Fruit fly (Drosophila melanogaster) whole organism, embryonic: ENCODE measurements around the gene Scox.

Experiments used
- ATbp ChIP-seq: fragments of 200-800 bp; sonication (Bioruptor generic); optimal IDR thresholded peaks from 2 replicates; lab custom pipeline; 2017; ENCODE audit warnings: missing biosample characterization, mild to moderate bottlenecking, missing genetic modification characterization, missing genetic modification reagents
- Abd-B ChIP-seq: fragments of 200-800 bp; sonication (Bioruptor generic); optimal IDR thresholded peaks from 2 replicates; lab custom pipeline; 2018; ENCODE audit warnings: missing biosample characterization, mild to moderate bottlenecking, missing genetic modification characterization, moderate library complexity
- CG10147 ChIP-seq: fragments of 200-800 bp; sonication (Bioruptor generic); optimal IDR thresholded peaks from 2 replicates; lab custom pipeline; 2019; ENCODE audit warnings: missing biosample characterization, mild to moderate bottlenecking, missing genetic modification characterization, moderate library complexity
- CG10959 ChIP-seq: fragments of 200-800 bp; sonication (Bioruptor generic); IDR thresholded peaks from 2 replicates; pipeline ENCODE4 v1.3.6; 2022; ENCODE audit warnings: missing biosample characterization, missing genetic modification characterization
- CG11560 ChIP-seq: fragments of 200-800 bp; sonication (Bioruptor generic); IDR thresholded peaks from 3 replicates; pipeline ENCODE4 v1.3.6; 2022; ENCODE audit warnings: missing biosample characterization, missing genetic modification characterization
- CG11695 ChIP-seq: fragments of 200-800 bp; sonication (Bioruptor generic); IDR thresholded peaks from 3 replicates; pipeline ENCODE4 v1.3.6; 2022; ENCODE audit warnings: missing biosample characterization, missing genetic modification characterization
- CG12219 ChIP-seq: fragments of 200-800 bp; sonication (Bioruptor generic); optimal IDR thresholded peaks from 3 replicates; lab custom pipeline; 2018; ENCODE audit warnings: missing biosample characterization, mild to moderate bottlenecking, missing genetic modification characterization
- CG12236 ChIP-seq: fragments of 200-800 bp; sonication (Bioruptor generic); optimal IDR thresholded peaks from 2 replicates; lab custom pipeline; 2016; ENCODE audit warnings: missing biosample characterization, missing genetic modification characterization
- CG14050 ChIP-seq: fragments of 200-800 bp; sonication (Bioruptor generic); IDR thresholded peaks from 3 replicates; pipeline ENCODE4 v1.3.6; 2022; ENCODE audit warnings: missing biosample characterization, missing genetic modification characterization
- CG15269 ChIP-seq: fragments of 200-800 bp; sonication (Bioruptor generic); optimal IDR thresholded peaks from 2 replicates; lab custom pipeline; 2018; ENCODE audit warnings: missing biosample characterization, mild to moderate bottlenecking, missing genetic modification characterization, moderate library complexity
- CG18262 ChIP-seq: fragments of 200-800 bp; optimal IDR thresholded peaks from 3 replicates; lab custom pipeline; 2019; ENCODE audit warnings: missing biosample characterization, mild to moderate bottlenecking, missing genetic modification characterization, moderate library complexity
- CG30020 ChIP-seq: fragments of 200-800 bp; optimal IDR thresholded peaks from 2 replicates; lab custom pipeline; 2019; ENCODE audit warnings: missing biosample characterization, mild to moderate bottlenecking, missing genetic modification characterization, moderate library complexity
- CG31224 ChIP-seq: fragments of 200-800 bp; sonication (Bioruptor generic); IDR thresholded peaks from 2 replicates; pipeline ENCODE4 v1.3.6; 2022; ENCODE audit warnings: missing biosample characterization, missing genetic modification characterization
- CG3995 ChIP-seq: fragments of 200-800 bp; sonication (Bioruptor generic); optimal IDR thresholded peaks from 3 replicates; lab custom pipeline; 2016; ENCODE audit warnings: missing biosample characterization, missing genetic modification characterization
- CG7963 ChIP-seq: fragments of 200-800 bp; sonication (Bioruptor generic); IDR thresholded peaks from 3 replicates; pipeline ENCODE4 v1.3.6; 2022; ENCODE audit warnings: missing biosample characterization, missing genetic modification characterization; ENCODE audit not compliant: partially characterized antibody
- CG7987 ChIP-seq: fragments of 200-800 bp; sonication (Bioruptor generic); optimal IDR thresholded peaks from 2 replicates; lab custom pipeline; 2018; ENCODE audit warnings: missing biosample characterization, mild to moderate bottlenecking, missing genetic modification characterization, moderate library complexity
- CG9797 ChIP-seq: fragments of 200-800 bp; sonication (Bioruptor generic); optimal IDR thresholded peaks from 3 replicates; lab custom pipeline; 2018; ENCODE audit warnings: missing biosample characterization, mild to moderate bottlenecking, missing genetic modification characterization
- Ets97D ChIP-seq: fragments of 200-800 bp; sonication (Bioruptor generic); optimal IDR thresholded peaks from 3 replicates; lab custom pipeline; 2016; ENCODE audit warnings: missing biosample characterization, missing genetic modification characterization
- Gsc ChIP-seq: fragments of 200-800 bp; sonication (Bioruptor generic); IDR thresholded peaks from 2 replicates; pipeline ENCODE4 v1.3.6; 2022; ENCODE audit warnings: missing biosample characterization, missing genetic modification characterization
- NfI ChIP-seq: fragments of 200-800 bp; sonication (Bioruptor generic); optimal IDR thresholded peaks from 3 replicates; lab custom pipeline; 2018; ENCODE audit warnings: missing biosample characterization, mild to moderate bottlenecking, missing genetic modification characterization, moderate library complexity
- Six4 ChIP-seq: fragments of 200-800 bp; sonication (Bioruptor generic); optimal IDR thresholded peaks from 2 replicates; lab custom pipeline; 2016; ENCODE audit warnings: missing biosample characterization, missing genetic modification characterization
- Sry-β ChIP-seq: fragments of 200-800 bp; sonication (Bioruptor generic); optimal IDR thresholded peaks from 2 replicates; lab custom pipeline; 2018; ENCODE audit warnings: missing biosample characterization, mild to moderate bottlenecking, missing genetic modification characterization, moderate library complexity
- ato ChIP-seq: fragments of 200-800 bp; sonication (Bioruptor generic); IDR thresholded peaks from 2 replicates; pipeline ENCODE4 v1.3.6; 2022; ENCODE audit warnings: missing biosample characterization, missing genetic modification characterization; ENCODE audit not compliant: partially characterized antibody
- caup ChIP-seq: fragments of 200-800 bp; sonication (Bioruptor generic); optimal IDR thresholded peaks from 3 replicates; lab custom pipeline; 2017; ENCODE audit warnings: missing biosample characterization, mild to moderate bottlenecking, missing genetic modification characterization, moderate library complexity; ENCODE audit not compliant: severe bottlenecking
- dpn ChIP-seq, 2 experiments: fragments of 200-800 bp; sonication (Bioruptor generic); optimal IDR thresholded peaks; 3 replicates each; lab custom pipeline; 2016; ENCODE audit warnings: missing biosample characterization in 2 of 2, missing genetic modification characterization in 2 of 2
- fd64A ChIP-seq: fragments of 200-800 bp; sonication (Bioruptor generic); optimal IDR thresholded peaks from 3 replicates; lab custom pipeline; 2018; ENCODE audit warnings: missing biosample characterization, mild to moderate bottlenecking, missing genetic modification characterization
- ftz-f1 ChIP-seq: fragments of 200-800 bp; sonication (Bioruptor generic); optimal IDR thresholded peaks from 2 replicates; lab custom pipeline; 2016; ENCODE audit warnings: missing biosample characterization, missing genetic modification characterization
- gsb ChIP-seq: fragments of 200-800 bp; sonication (Bioruptor generic); IDR thresholded peaks from 2 replicates; pipeline ENCODE4 v1.3.6; 2022; ENCODE audit warnings: missing biosample characterization, missing genetic modification characterization
- jing ChIP-seq: fragments of 200-800 bp; sonication (Bioruptor generic); optimal IDR thresholded peaks from 2 replicates; lab custom pipeline; 2018; ENCODE audit warnings: missing biosample characterization, mild to moderate bottlenecking, missing genetic modification characterization
- kni ChIP-seq: fragments of 200-800 bp; sonication (Bioruptor generic); optimal IDR thresholded peaks from 3 replicates; lab custom pipeline; 2017; ENCODE audit warnings: mild to moderate bottlenecking, missing biosample characterization, missing genetic modification reagents, missing genetic modification characterization
- lab ChIP-seq: fragments of 200-800 bp; sonication (Bioruptor generic); optimal IDR thresholded peaks from 3 replicates; lab custom pipeline; 2017; ENCODE audit warnings: missing biosample characterization, missing genetic modification characterization, mild to moderate bottlenecking, moderate library complexity, missing genetic modification reagents
- lmd ChIP-seq: fragments of 200-800 bp; sonication (Bioruptor generic); IDR thresholded peaks from 2 replicates; pipeline ENCODE4 v1.3.6; 2022; ENCODE audit warnings: missing biosample characterization, missing genetic modification characterization
- mirr ChIP-seq: fragments of 200-800 bp; sonication (Bioruptor generic); optimal IDR thresholded peaks from 3 replicates; lab custom pipeline; 2018; ENCODE audit warnings: missing biosample characterization, mild to moderate bottlenecking, missing genetic modification characterization
- peb ChIP-seq: fragments of 200-800 bp; sonication (Bioruptor generic); IDR thresholded peaks from 2 replicates; pipeline ENCODE4 v1.3.6; 2022; ENCODE audit warnings: missing biosample characterization, missing genetic modification characterization
- pfk ChIP-seq: fragments of 200-800 bp; sonication (Bioruptor generic); optimal IDR thresholded peaks from 2 replicates; lab custom pipeline; 2018; ENCODE audit warnings: missing biosample characterization, mild to moderate bottlenecking, missing genetic modification characterization, moderate library complexity
- pum ChIP-seq: fragments of 200-800 bp; sonication (Bioruptor generic); optimal IDR thresholded peaks from 2 replicates; lab custom pipeline; 2016; ENCODE audit warnings: missing biosample characterization, missing genetic modification characterization
- slp2 ChIP-seq: fragments of 200-800 bp; sonication (Bioruptor generic); optimal IDR thresholded peaks from 2 replicates; lab custom pipeline; 2016; ENCODE audit warnings: missing biosample characterization, missing genetic modification characterization
- unpg ChIP-seq: fragments of 200-800 bp; sonication (Bioruptor generic); optimal IDR thresholded peaks from 3 replicates; lab custom pipeline; 2018; ENCODE audit warnings: missing biosample characterization, mild to moderate bottlenecking, missing genetic modification characterization, moderate library complexity

Gene Scox

DNA sequence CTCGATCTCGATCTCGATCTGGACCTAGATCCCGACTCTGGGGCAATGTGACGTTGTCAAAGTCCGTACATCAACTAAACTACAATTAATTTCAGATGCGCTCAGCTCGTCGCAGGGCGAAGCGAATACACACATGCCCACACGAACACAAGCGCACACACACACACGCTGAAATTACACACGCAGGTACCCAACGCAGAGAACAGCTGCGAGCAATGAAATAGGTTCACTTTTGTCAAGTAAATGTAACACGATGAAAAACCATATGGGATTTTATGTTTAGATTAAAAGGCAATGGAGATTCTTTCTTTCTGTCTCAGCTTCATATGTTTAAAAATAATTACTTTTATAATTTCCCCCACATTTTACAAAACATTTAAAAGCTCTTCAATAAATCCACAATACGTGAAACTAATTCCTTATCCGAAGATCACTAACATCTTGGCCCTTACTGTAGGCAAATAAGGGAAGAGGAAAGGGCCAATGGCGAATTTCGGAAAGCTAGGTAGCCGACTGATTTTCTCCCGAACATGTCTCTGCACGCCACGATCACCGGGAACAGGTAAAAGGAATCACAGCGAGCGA is 31.6 kb upstream of the Scox start (continued):
- peak; percentile 84 for TF ChIP-seq CG15269 (tag; lab: Kevin White, UChicago)
- peak; percentile 58 to 64 for TF ChIP-seq dpn (GFP tag; optimal IDR thresholded peaks at IDR 0.05; lab: Kevin White, UChicago)
- TF ChIP-seq Ets97D (GFP tag; lab: Kevin White, UChicago): peak; percentile 16
- peak; percentile 24 for TF ChIP-seq CG7987 (GFP tag; lab: Kevin White, UChicago)
- peak; percentile 55; the same call in 2 of the 3 replicates for TF ChIP-seq CG11560 (tag; lab: Robert Waterston, UW)
- peak; percentile 85 for TF ChIP-seq lab (GFP tag; lab: Kevin White, UChicago)
- TF ChIP-seq CG12236: peak; percentile 63
- TF ChIP-seq CG12219 (GFP tag; lab: Kevin White, UChicago): peak; percentile 64
- peak; percentile 86 for TF ChIP-seq CG11695 (GFP tag; lab: Robert Waterston, UW)
- peak; percentile 60 for TF ChIP-seq CG30020 (tag; lab: Kevin White, UChicago)
- peak; percentile 32 for TF ChIP-seq pfk (GFP tag; lab: Kevin White, UChicago)
- TF ChIP-seq Abd-B (GFP tag; lab: Kevin White, UChicago): peak; percentile 68
- TF ChIP-seq peb: peak; percentile 78
- no peak for TF ChIP-seq fd64A
- TF ChIP-seq CG18262 (tag; lab: Kevin White, UChicago): peak; percentile 94
- peak; percentile 74 for TF ChIP-seq CG10147 (GFP tag; lab: Kevin White, UChicago)
- TF ChIP-seq ftz-f1 (GFP tag; lab: Kevin White, UChicago): no peak
- TF ChIP-seq Gsc (GFP tag; lab: Robert Waterston, UW): peak; percentile 50
- TF ChIP-seq CG10959: peak; percentile 70
- TF ChIP-seq CG14050 (GFP tag; lab: Robert Waterston, UW): peak; percentile 56
- TF ChIP-seq slp2 (GFP tag; lab: Kevin White, UChicago): peak; percentile 62
- peak; percentile 79 for TF ChIP-seq pum (GFP tag; lab: Kevin White, UChicago)
- TF ChIP-seq gsb: peak; percentile 52; the same call in 1 of the 2 replicates
- peak; percentile 84 for TF ChIP-seq lmd (GFP tag; lab: Robert Waterston, UW)
- TF ChIP-seq CG9797 (GFP tag; lab: Kevin White, UChicago): peak; percentile 11
- TF ChIP-seq CG3995 (GFP tag; lab: Kevin White, UChicago): peak; percentile 30
- peak; percentile 81 for TF ChIP-seq caup (GFP tag; lab: Kevin White, UChicago)
- TF ChIP-seq Sry-β (GFP tag; lab: Kevin White, UChicago): no peak
- TF ChIP-seq CG7963 (GFP tag; lab: Robert Waterston, UW): no peak
- TF ChIP-seq ATbp (GFP tag; lab: Kevin White, UChicago): peak; percentile 77
- peak; percentile 71 for TF ChIP-seq Six4 (GFP tag; lab: Kevin White, UChicago)
- peak; percentile 65 for TF ChIP-seq jing (GFP tag; lab: Kevin White, UChicago)
- TF ChIP-seq ato (GFP tag; lab: Robert Waterston, UW): no peak
- peak; percentile 78 for TF ChIP-seq kni (GFP tag; lab: Kevin White, UChicago)
- peak; percentile 31 for TF ChIP-seq mirr (GFP tag; lab: Kevin White, UChicago)
- TF ChIP-seq NfI (GFP tag; lab: Kevin White, UChicago): peak; percentile 75
- peak; percentile 79 for TF ChIP-seq unpg
- TF ChIP-seq CG31224 (GFP tag; lab: Robert Waterston, UW): peak; percentile 70
